Fruit fly (Drosophila melanogaster): ENCODE results near the gene mRpL47.

The mRpL47 gene

dm6 chr3R:9504355-9504754 is 11.4 kb downstream of the mRpL47 start, which contains the start of gene CG8149 (continued):
- TF ChIP-seq CG14710 (tag; optimal IDR thresholded peaks at IDR 0.05) (peak; percentile 86), gfzf (GFP tag; optimal IDR thresholded peaks at IDR 0.05) (peak; percentile 59), YL-1 (GFP tag; optimal IDR thresholded peaks at IDR 0.05) (peak; percentile 71), CG18619 (GFP tag; optimal IDR thresholded peaks at IDR 0.05) (no peak), CG12391 (tag; optimal IDR thresholded peaks at IDR 0.05) (peak; percentile 60), Hmr (GFP tag; optimal IDR thresholded peaks at IDR 0.05) (no peak), Spps (tag; optimal IDR thresholded peaks at IDR 0.05) (no peak), al (GFP tag; IDR thresholded peaks at IDR 0.05) (no peak), CG8944 (GFP tag; optimal IDR thresholded peaks at IDR 0.05) (no peak), CG10565 (GFP tag; optimal IDR thresholded peaks at IDR 0.05) (no peak), NfI (GFP tag; optimal IDR thresholded peaks at IDR 0.05) (no peak), MTF-1 (GFP tag; optimal IDR thresholded peaks at IDR 0.05; ENCODE audit: borderline replicate concordance) (no peak), Jarid2 (GFP tag; optimal IDR thresholded peaks at IDR 0.05) (no peak), Scr (GFP tag; IDR thresholded peaks at IDR 0.05; ENCODE audit: partially characterized antibody) (peak; percentile 96), CG9215 (GFP tag; IDR thresholded peaks at IDR 0.05) (no peak), HmgZ (tag; optimal IDR thresholded peaks at IDR 0.05) (peak; percentile 21), CG12104 (GFP tag; optimal IDR thresholded peaks at IDR 0.05) (no peak), Ssrp (tag; optimal IDR thresholded peaks at IDR 0.05) (peak; percentile 15), Mrtf (GFP tag; IDR thresholded peaks at IDR 0.05) (no peak), CG10366 (GFP tag; IDR thresholded peaks at IDR 0.05) (no peak), CG34376 (GFP tag; optimal IDR thresholded peaks at IDR 0.05) (peak; percentile 34), sens-2 (GFP tag; IDR thresholded peaks at IDR 0.05) (no peak), Elba2 (GFP tag; optimal IDR thresholded peaks at IDR 0.05) (no peak), CG1602 (GFP tag; optimal IDR thresholded peaks at IDR 0.05) (no peak), Aef1 (GFP tag; IDR thresholded peaks at IDR 0.05) (no peak), sna (GFP tag; IDR thresholded peaks at IDR 0.05; ENCODE audit: partially characterized antibody) (peak; percentile 96), Stat92E (GFP tag; optimal IDR thresholded peaks at IDR 0.05) (no peak), gcm (GFP tag; optimal IDR thresholded peaks at IDR 0.05) (no peak), aop (GFP tag; IDR thresholded peaks at IDR 0.05) (no peak), Hr3 (GFP tag; optimal IDR thresholded peaks at IDR 0.05) (no peak), so (GFP tag; IDR thresholded peaks at IDR 0.05) (no peak), CG1024 (GFP tag; IDR thresholded peaks at IDR 0.05) (no peak), psq (GFP tag; optimal IDR thresholded peaks at IDR 0.05) (no peak), nom (GFP tag; optimal IDR thresholded peaks at IDR 0.05) (no peak), NK7.1 (GFP tag; optimal IDR thresholded peaks at IDR 0.05) (no peak), vnd (GFP tag; IDR thresholded peaks at IDR 0.05; ENCODE audit: partially characterized antibody) (peak; percentile 93), CG30431 (GFP tag; optimal IDR thresholded peaks at IDR 0.05) (no peak), dati (GFP tag; IDR thresholded peaks at IDR 0.05) (no peak), CG11560 (tag; IDR thresholded peaks at IDR 0.05) (peak; percentile 93), jumu (GFP tag; optimal IDR thresholded peaks at IDR 0.05) (peak; percentile 5), CG15073 (GFP tag; optimal IDR thresholded peaks at IDR 0.05) (no peak), CG7928 (GFP tag; optimal IDR thresholded peaks at IDR 0.05) (no peak), mirr (GFP tag; optimal IDR thresholded peaks at IDR 0.05) (no peak), CG14965 (GFP tag; optimal IDR thresholded peaks at IDR 0.05; ENCODE audit: borderline replicate concordance) (no peak), nau (GFP tag; optimal IDR thresholded peaks at IDR 0.05) (peak; percentile 4), CG13123 (GFP tag; optimal IDR thresholded peaks at IDR 0.05) (no peak), CG6272 (GFP tag; IDR thresholded peaks at IDR 0.05) (no peak), crol (GFP tag; IDR thresholded peaks at IDR 0.05) (no peak), CG4360 (GFP tag; IDR thresholded peaks at IDR 0.05) (no peak), CG12219 (GFP tag; optimal IDR thresholded peaks at IDR 0.05) (no peak), CG3163 (GFP tag; optimal IDR thresholded peaks at IDR 0.05) (no peak)
